Fruit fly (Drosophila melanogaster) whole organism: ENCODE results near the gene Cngl.

Source experiments
- pan ChIP-seq: fragments of >200 bp; optimal IDR thresholded peaks from 2 replicates; lab custom pipeline; 2017
- psq ChIP-seq: fragments of >200 bp; optimal IDR thresholded peaks from 2 replicates; lab custom pipeline; 2017

DNA sequence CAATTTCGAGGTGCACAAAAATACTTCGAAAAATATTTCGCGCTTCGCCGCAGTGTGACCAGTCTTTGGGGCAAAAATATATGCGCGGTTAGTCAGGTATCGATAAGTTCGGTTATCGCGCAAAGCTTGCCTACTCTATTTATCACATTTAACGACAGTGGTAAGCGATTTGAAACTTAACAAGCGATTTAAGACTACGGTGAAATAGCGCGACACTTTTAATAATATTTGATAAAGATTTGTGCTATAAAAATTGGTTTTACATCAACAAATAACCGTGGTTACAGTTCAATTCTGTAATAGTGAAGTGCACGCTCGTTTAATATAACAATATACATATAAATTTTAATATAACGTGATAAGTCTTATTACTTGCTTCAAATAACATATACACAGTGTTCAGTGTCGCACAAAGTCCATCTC is 34.3 kb upstream of the Cngl start, which contains the start of gene mh:
- TF ChIP-seq pan (lab: Kevin White, UChicago) (no peak), psq (lab: Kevin White, UChicago) (no peak)
